Worm (Caenorhabditis elegans): ENCODE results near the gene T23C6.4.

Gene T23C6.4

ce11 chrX:17115089-17115488 lies 34.6 kb downstream of the T23C6.4 start, which contains the start of gene lido-6:
Gene lido-6 (minus strand): TSS chrX:17115189.
- TF ChIP-seq tab-1 (GFP tag; IDR thresholded peaks at IDR 0.05) (no peak), ref-1 (GFP tag; conservative IDR thresholded peaks at IDR 0.05) (no peak), klf-2 (GFP tag; conservative IDR thresholded peaks at IDR 0.05) (no peak), ztf-29 (GFP tag; IDR thresholded peaks at IDR 0.05) (no peak), flt-1 (GFP tag; IDR thresholded peaks at IDR 0.05) (no peak), cog-1 (tag; optimal IDR thresholded peaks at IDR 0.05) (no peak), med-1 (GFP tag; optimal IDR thresholded peaks at IDR 0.05; ENCODE audit: insufficient read depth) (no peak), ztf-23 (GFP tag; IDR thresholded peaks at IDR 0.05) (no peak), T22C8.4 (GFP tag; IDR thresholded peaks at IDR 0.05) (no peak)

ce11 chrX:17110555-17110954 lies 39.2 kb downstream of the T23C6.4 start, which contains the start of gene lido-5:
Gene lido-5 (minus strand): TSS chrX:17110655.
- TF ChIP-seq ztf-29 (GFP tag; IDR thresholded peaks at IDR 0.05): no peak
- no peak for TF ChIP-seq med-1 (GFP tag; optimal IDR thresholded peaks at IDR 0.05; ENCODE audit: insufficient read depth)
- TF ChIP-seq tab-1 (GFP tag; IDR thresholded peaks at IDR 0.05): no peak
- TF ChIP-seq flt-1 (GFP tag; IDR thresholded peaks at IDR 0.05): no peak
- no peak for TF ChIP-seq ref-1 (GFP tag; conservative IDR thresholded peaks at IDR 0.05)
- no peak for TF ChIP-seq cog-1 (tag; optimal IDR thresholded peaks at IDR 0.05)
- TF ChIP-seq klf-2 (GFP tag; conservative IDR thresholded peaks at IDR 0.05): no peak
- no peak for TF ChIP-seq ztf-23 (GFP tag; IDR thresholded peaks at IDR 0.05)
- no peak for TF ChIP-seq T22C8.4 (GFP tag; IDR thresholded peaks at IDR 0.05)

- TF ChIP-seq flt-1 (GFP tag; IDR thresholded peaks at IDR 0.05): no peak
- TF ChIP-seq cog-1 (tag; optimal IDR thresholded peaks at IDR 0.05): no peak
- no peak for TF ChIP-seq med-1 (GFP tag; optimal IDR thresholded peaks at IDR 0.05; ENCODE audit: insufficient read depth)
- TF ChIP-seq klf-2 (GFP tag; conservative IDR thresholded peaks at IDR 0.05): no peak
- TF ChIP-seq tab-1 (GFP tag; IDR thresholded peaks at IDR 0.05): no peak
- no peak for TF ChIP-seq ztf-29 (GFP tag; IDR thresholded peaks at IDR 0.05)
- TF ChIP-seq T22C8.4 (GFP tag; IDR thresholded peaks at IDR 0.05): no peak
- no peak for TF ChIP-seq ref-1 (GFP tag; conservative IDR thresholded peaks at IDR 0.05)
Measured at ce11 chrX:17107670-17108069, 42.1 kb downstream of the T23C6.4 start, which contains the start of gene lido-4. Gene lido-4 (minus strand): TSS chrX:17107770.

ce11 chrX:17100656-17101055 lies 49.1 kb downstream of the T23C6.4 start, which contains the start of gene lido-2:
Gene lido-2 (minus strand): TSS chrX:17100756.
- TF ChIP-seq flt-1 (GFP tag; IDR thresholded peaks at IDR 0.05): no peak
- TF ChIP-seq ztf-23 (GFP tag; IDR thresholded peaks at IDR 0.05): no peak
- no peak for TF ChIP-seq tab-1 (GFP tag; IDR thresholded peaks at IDR 0.05)
- no peak for TF ChIP-seq T22C8.4 (GFP tag; IDR thresholded peaks at IDR 0.05)
- no peak for TF ChIP-seq cog-1 (tag; optimal IDR thresholded peaks at IDR 0.05)
- TF ChIP-seq med-1 (GFP tag; optimal IDR thresholded peaks at IDR 0.05; ENCODE audit: insufficient read depth): no peak
